Worm (Caenorhabditis elegans) whole organism, L1 larva: ENCODE results near the gene pno-1.
A peak's percentile ranks its signal among the peaks of the same experiment; 100 is the strongest.

ENCODE experiments used
- C04F5.9 ChIP-seq: sonication (generic microtip); optimal IDR thresholded peaks from 2 replicates; lab custom pipeline; 2016; ENCODE audit warnings: missing genetic modification characterization, missing compliant biosample characterization
- Y116A8C.19 ChIP-seq: sonication (generic microtip); optimal IDR thresholded peaks from 2 replicates; lab custom pipeline; 2016; ENCODE audit warnings: missing compliant biosample characterization, missing genetic modification characterization, borderline replicate concordance
- aha-1 ChIP-seq: fragments of 150-350 bp; optimal IDR thresholded peaks from 2 replicates; lab custom pipeline; 2014; ENCODE audit warnings: missing biosample characterization, missing genetic modification characterization
- ama-1 ChIP-seq: fragments of 150-350 bp; optimal IDR thresholded peaks from 2 replicates; lab custom pipeline; 2014
- blmp-1 ChIP-seq: fragments of 150-350 bp; optimal IDR thresholded peaks from 2 replicates; lab custom pipeline; 2014; ENCODE audit warnings: missing biosample characterization, missing genetic modification characterization
- ceh-63 ChIP-seq: fragments of 200-800 bp; sonication (Bioruptor generic); optimal IDR thresholded peaks from 2 replicates; lab custom pipeline; 2018; ENCODE audit warnings: mild to moderate bottlenecking, missing genetic modification characterization, missing compliant biosample characterization
- ceh-82 ChIP-seq, 3 experiments: fragments of 150-350 bp in 1 of 3; sonication (generic microtip) in 2 of 3; optimal IDR thresholded peaks; 2 replicates each; lab custom pipeline; 2014 to 2017; ENCODE audit warnings: missing biosample characterization in 3 of 3, missing genetic modification characterization in 3 of 3
- ceh-90 ChIP-seq: sonication (generic microtip); optimal IDR thresholded peaks from 2 replicates; lab custom pipeline; 2016; ENCODE audit warnings: missing genetic modification characterization, missing compliant biosample characterization
- dpl-1 ChIP-seq, 3 experiments: fragments of 150-350 bp in 2 of 3; sonication (generic microtip) in 1 of 3; optimal IDR thresholded peaks; 2 replicates each; lab custom pipeline; 2014 to 2017; ENCODE audit warnings: missing biosample characterization in 3 of 3, missing genetic modification characterization in 3 of 3, missing genetic modification reagents in 3 of 3
- efl-1 ChIP-seq, 4 experiments: fragments of 150-350 bp; optimal IDR thresholded peaks in 3 of 4; peaks in 1 of 4; 1 replicate in 1 of 4; 2 replicates in 3 of 4; lab custom pipeline; 2014; ENCODE audit warnings: missing biosample characterization in 2 of 4, missing genetic modification characterization in 2 of 4, missing genetic modification reagents in 2 of 4
- egl-27 ChIP-seq, 2 experiments: fragments of 150-350 bp in 1 of 2; sonication (generic microtip); optimal IDR thresholded peaks; 3 replicates each; lab custom pipeline; 2017 to 2018; ENCODE audit warnings: missing biosample characterization in 2 of 2, missing genetic modification characterization in 2 of 2, missing genetic modification reagents in 2 of 2
- elt-2 ChIP-seq: sonication (generic microtip); optimal IDR thresholded peaks from 2 replicates; lab custom pipeline; 2016; ENCODE audit warnings: missing genetic modification characterization, mild to moderate bottlenecking, inconsistent platforms, missing compliant biosample characterization, missing genetic modification reagents
- elt-3 ChIP-seq, 6 experiments: fragments of 150-350 bp in 1 of 6; sonication (generic microtip); optimal IDR thresholded peaks; 2 replicates each; lab custom pipeline; 2017 to 2018; ENCODE audit warnings: missing biosample characterization in 6 of 6, missing genetic modification characterization in 6 of 6, inconsistent platforms in 1 of 6
- fkh-4 ChIP-seq: sonication (generic microtip); optimal IDR thresholded peaks from 2 replicates; lab custom pipeline; 2016; ENCODE audit warnings: missing compliant biosample characterization, missing genetic modification characterization, borderline replicate concordance
- fkh-8 ChIP-seq: sonication (generic microtip); optimal IDR thresholded peaks from 2 replicates; lab custom pipeline; 2016; ENCODE audit warnings: mild to moderate bottlenecking, missing genetic modification characterization, missing compliant biosample characterization
- fos-1 ChIP-seq: fragments of 150-350 bp; optimal IDR thresholded peaks from 2 replicates; lab custom pipeline; 2014; ENCODE audit warnings: missing biosample characterization, missing genetic modification characterization
- grh-1 ChIP-seq: fragments of 200-800 bp; sonication (Bioruptor generic); IDR thresholded peaks from 2 replicates; pipeline ENCODE4 v1.3.6; 2022; ENCODE audit warnings: missing genetic modification reagents, missing genetic modification characterization, missing compliant biosample characterization
- hlh-17 ChIP-seq: fragments of 200-800 bp; sonication (Bioruptor generic); optimal IDR thresholded peaks from 2 replicates; lab custom pipeline; 2018; ENCODE audit warnings: missing genetic modification characterization, mild to moderate bottlenecking, missing compliant biosample characterization, moderate library complexity, borderline replicate concordance
- irx-1 ChIP-seq: sonication (generic microtip); optimal IDR thresholded peaks from 2 replicates; lab custom pipeline; 2016; ENCODE audit warnings: missing genetic modification characterization, missing compliant biosample characterization
- jun-1 ChIP-seq: fragments of 150-350 bp; optimal IDR thresholded peaks from 2 replicates; lab custom pipeline; 2014; ENCODE audit warnings: missing biosample characterization, missing genetic modification reagents, missing genetic modification characterization
- lin-13 ChIP-seq: fragments of 150-350 bp; optimal IDR thresholded peaks from 2 replicates; lab custom pipeline; 2014; ENCODE audit warnings: missing biosample characterization, missing genetic modification reagents, missing genetic modification characterization
- lin-14 ChIP-seq: fragments of 200-800 bp; sonication (Bioruptor generic); optimal IDR thresholded peaks from 2 replicates; lab custom pipeline; 2018; ENCODE audit warnings: mild to moderate bottlenecking, missing genetic modification characterization, moderate library complexity, missing compliant biosample characterization
- lsy-2 ChIP-seq, 2 experiments: fragments of 150-350 bp; optimal IDR thresholded peaks; 2 replicates each; lab custom pipeline; 2014; ENCODE audit warnings: missing biosample characterization in 2 of 2, missing genetic modification characterization in 2 of 2
- nhr-12 ChIP-seq: sonication (generic microtip); optimal IDR thresholded peaks from 2 replicates; lab custom pipeline; 2017; ENCODE audit warnings: missing biosample characterization, missing genetic modification characterization
- nhr-19 ChIP-seq: fragments of 200-800 bp; sonication (Bioruptor generic); conservative IDR thresholded peaks from 2 replicates; pipeline ENCODE4 v1.3.6; 2022; ENCODE audit warnings: missing genetic modification characterization, missing compliant biosample characterization
- nhr-20 ChIP-seq: sonication (generic microtip); optimal IDR thresholded peaks from 2 replicates; lab custom pipeline; 2016; ENCODE audit warnings: mild to moderate bottlenecking, missing genetic modification characterization, missing compliant biosample characterization
- nhr-28 ChIP-seq: fragments of 150-350 bp; optimal IDR thresholded peaks from 2 replicates; lab custom pipeline; 2014; ENCODE audit warnings: missing biosample characterization, missing genetic modification characterization
- nhr-47 ChIP-seq: sonication (generic microtip); optimal IDR thresholded peaks from 2 replicates; lab custom pipeline; 2016; ENCODE audit warnings: mild to moderate bottlenecking, missing genetic modification characterization, moderate library complexity, missing compliant biosample characterization
- nhr-71 ChIP-seq: sonication (generic microtip); optimal IDR thresholded peaks from 2 replicates; lab custom pipeline; 2016; ENCODE audit warnings: mild to moderate bottlenecking, missing genetic modification characterization, moderate library complexity, missing compliant biosample characterization
- nhr-77 ChIP-seq: fragments of 150-350 bp; optimal IDR thresholded peaks from 2 replicates; lab custom pipeline; 2014; ENCODE audit warnings: missing biosample characterization, missing genetic modification characterization
- pag-3 ChIP-seq: sonication (generic microtip); optimal IDR thresholded peaks from 2 replicates; lab custom pipeline; 2017; ENCODE audit warnings: missing genetic modification characterization, mild to moderate bottlenecking, missing compliant biosample characterization, antibody characterized with exemption, borderline replicate concordance; ENCODE audit not compliant: insufficient read depth
- rnt-1 ChIP-seq: sonication (generic microtip); optimal IDR thresholded peaks from 2 replicates; lab custom pipeline; 2016; ENCODE audit warnings: mild to moderate bottlenecking, missing genetic modification characterization, moderate library complexity, missing compliant biosample characterization
- sox-4 ChIP-seq: sonication (generic microtip); optimal IDR thresholded peaks from 2 replicates; lab custom pipeline; 2016; ENCODE audit warnings: missing genetic modification characterization, missing compliant biosample characterization
- swsn-7 ChIP-seq: sonication (generic microtip); optimal IDR thresholded peaks from 2 replicates; lab custom pipeline; 2016; ENCODE audit warnings: missing genetic modification characterization, missing compliant biosample characterization
- tbx-2 ChIP-seq: sonication (generic microtip); optimal IDR thresholded peaks from 2 replicates; lab custom pipeline; 2016; ENCODE audit warnings: missing genetic modification characterization, missing compliant biosample characterization
- unc-86 ChIP-seq: sonication (generic microtip); optimal IDR thresholded peaks from 2 replicates; lab custom pipeline; 2016; ENCODE audit warnings: missing genetic modification characterization, missing compliant biosample characterization
- unc-98 ChIP-seq: fragments of 200-800 bp; sonication (Bioruptor generic); IDR thresholded peaks from 2 replicates; pipeline ENCODE4 v1.3.6; 2022; ENCODE audit warnings: missing genetic modification characterization, missing compliant biosample characterization
- xbp-1 ChIP-seq: sonication (generic microtip); optimal IDR thresholded peaks from 2 replicates; lab custom pipeline; 2016; ENCODE audit warnings: missing genetic modification characterization, missing compliant biosample characterization
- zag-1 ChIP-seq: fragments of 150-350 bp; optimal IDR thresholded peaks from 2 replicates; lab custom pipeline; 2014; ENCODE audit warnings: missing biosample characterization, missing genetic modification characterization
- zip-4 ChIP-seq: fragments of 200-800 bp; sonication (Bioruptor generic); optimal IDR thresholded peaks from 2 replicates; lab custom pipeline; 2018; ENCODE audit warnings: mild to moderate bottlenecking, missing genetic modification characterization, moderate library complexity, missing compliant biosample characterization

The pno-1 gene

ce11 chrII:9786215-9786614, 43.5 kb upstream of the pno-1 start:
- TF ChIP-seq efl-1 (optimal IDR thresholded peaks at IDR 0.05; lab: Kevin White, UChicago): no peak
- TF ChIP-seq efl-1 (GFP tag; optimal IDR thresholded peaks at IDR 0.05 in 1 of 2; lab: Kevin White, UChicago): peak in 1 of 2 experiments; percentile 84
- no peak for TF ChIP-seq fos-1 (tag; lab: Kevin White, UChicago)

DNA sequence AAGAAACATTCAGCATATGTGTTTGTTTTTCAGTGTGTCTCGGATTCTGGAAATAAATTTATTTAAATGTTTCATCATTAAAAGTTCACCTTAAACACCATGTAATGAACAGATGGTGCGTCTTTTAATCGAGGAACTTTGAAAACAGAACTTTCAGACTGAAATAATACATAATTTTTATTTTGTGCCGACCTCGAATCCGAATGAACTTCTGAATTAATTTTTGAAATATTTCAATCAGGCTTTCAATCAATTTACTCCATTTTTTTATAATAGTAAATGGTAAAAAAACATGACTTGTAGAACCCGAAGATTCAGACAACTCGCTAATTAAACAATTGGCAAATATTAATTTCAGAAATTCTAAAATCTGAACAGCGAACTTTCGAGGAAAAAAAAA, 39.7 kb upstream of the pno-1 start, which contains the start of gene T10B9.14:
Gene T10B9.14 (minus strand): TSS at position 101 of the 400 bp plus-strand sequence.
- TF ChIP-seq nhr-12 (no peak), unc-98 (GFP tag; lab: Robert Waterston, UW) (no peak), jun-1 (tag; lab: Kevin White, UChicago) (no peak), rnt-1 (no peak), swsn-7 (no peak), egl-27 (tag; optimal IDR thresholded peaks at IDR 0.05; lab: Kevin White, UChicago) (no peak), Y116A8C.19 (no peak), fkh-4 (no peak), pag-3 (no peak), grh-1 (GFP tag; lab: Robert Waterston, UW) (no peak), elt-3 (tag; optimal IDR thresholded peaks at IDR 0.05; lab: Kevin White, UChicago) (no peak), ceh-82 (tag; optimal IDR thresholded peaks at IDR 0.05; lab: Kevin White, UChicago) (no peak), aha-1 (tag; lab: Kevin White, UChicago) (no peak), nhr-71 (no peak), hlh-17 (GFP tag; lab: Kevin White, UChicago) (no peak), zag-1 (no peak)

- TF ChIP-seq blmp-1 (no peak), nhr-20 (peak; percentile 38), elt-2 (tag; lab: Kevin White, UChicago) (peak; percentile 29)
Measured at ce11 chrII:9781842-9782241, 39.2 kb upstream of the pno-1 start, which contains the start of gene cyp-13A1. TSS of gene cyp-13A1 (minus strand) at chrII:9781997.

DNA sequence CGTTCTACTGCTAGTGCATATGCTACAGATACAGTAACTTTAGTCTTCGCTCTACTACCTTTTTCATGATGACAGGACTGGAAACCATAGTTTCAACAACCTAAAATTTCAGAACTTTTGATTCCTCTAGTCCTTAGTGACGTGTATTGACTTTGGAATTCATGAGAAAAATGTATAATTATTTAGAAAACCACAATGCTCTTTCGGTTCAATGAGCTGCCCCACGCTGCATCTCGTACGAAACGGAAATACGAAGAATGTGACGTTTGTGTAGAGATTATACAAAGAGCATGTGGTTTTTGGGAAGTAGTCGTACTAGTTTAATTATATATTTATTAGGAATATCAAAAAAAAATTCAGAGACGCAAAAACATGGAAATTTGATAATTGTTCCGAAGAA, 35.8 kb upstream of the pno-1 start:
- TF ChIP-seq nhr-71 (peak; percentile 52), xbp-1 (tag; lab: Kevin White, UChicago) (peak; percentile 2), nhr-77 (tag; lab: Kevin White, UChicago) (no peak), nhr-28 (tag; lab: Kevin White, UChicago) (no peak), sox-4 (tag; lab: Kevin White, UChicago) (peak; percentile 52), fkh-8 (tag; lab: Kevin White, UChicago) (peak; percentile 62), lin-14 (GFP tag; lab: Kevin White, UChicago) (peak; percentile 29), ceh-90 (tag; lab: Kevin White, UChicago) (no peak), nhr-47 (tag; lab: Kevin White, UChicago) (peak; percentile 32), irx-1 (tag; lab: Kevin White, UChicago) (no peak), tbx-2 (no peak)

ce11 chrII:9775790-9776189, 33.1 kb upstream of the pno-1 start, which contains the start of gene T10B9.9:
TSS of gene T10B9.9 (minus strand) at chrII:9775890.
- no peak for TF ChIP-seq ceh-63 (GFP tag; lab: Kevin White, UChicago)
- TF ChIP-seq lsy-2 (tag; optimal IDR thresholded peaks at IDR 0.05; lab: Kevin White, UChicago): no peak
- TF ChIP-seq lin-13: no peak
- TF ChIP-seq unc-86: no peak
- no peak for TF ChIP-seq dpl-1 (GFP tag; optimal IDR thresholded peaks at IDR 0.05; lab: Kevin White, UChicago)
- TF ChIP-seq ama-1 (lab: Kevin White, UChicago): no peak
- TF ChIP-seq zip-4 (GFP tag; lab: Kevin White, UChicago): no peak
- no peak for TF ChIP-seq nhr-19
- no peak for TF ChIP-seq C04F5.9 (tag; lab: Kevin White, UChicago)
